Worm (Caenorhabditis elegans) whole organism, L1 larva: ENCODE results near the gene M153.5.
A peak's percentile ranks its signal among the peaks of the same experiment; 100 is the strongest.

Experiments used
- C04F5.9 ChIP-seq: sonication (generic microtip); optimal IDR thresholded peaks from 2 replicates; lab custom pipeline; 2016; ENCODE audit warnings: missing genetic modification characterization, missing compliant biosample characterization
- C16A3.4 ChIP-seq: fragments of 150-350 bp; optimal IDR thresholded peaks from 2 replicates; lab custom pipeline; 2014; ENCODE audit warnings: missing biosample characterization, missing genetic modification characterization
- aha-1 ChIP-seq: fragments of 150-350 bp; optimal IDR thresholded peaks from 2 replicates; lab custom pipeline; 2014; ENCODE audit warnings: missing biosample characterization, missing genetic modification characterization
- aly-2 ChIP-seq: fragments of 150-350 bp; optimal IDR thresholded peaks from 2 replicates; lab custom pipeline; 2014; ENCODE audit warnings: missing biosample characterization, missing genetic modification characterization
- blmp-1 ChIP-seq: fragments of 150-350 bp; optimal IDR thresholded peaks from 2 replicates; lab custom pipeline; 2014; ENCODE audit warnings: missing biosample characterization, missing genetic modification characterization
- ces-1 ChIP-seq: fragments of 150-350 bp; optimal IDR thresholded peaks from 2 replicates; lab custom pipeline; 2014; ENCODE audit warnings: missing biosample characterization, missing genetic modification reagents, missing genetic modification characterization
- dpl-1 ChIP-seq, 3 experiments: fragments of 150-350 bp in 2 of 3; sonication (generic microtip) in 1 of 3; optimal IDR thresholded peaks; 2 replicates each; lab custom pipeline; 2014 to 2017; ENCODE audit warnings: missing biosample characterization in 3 of 3, missing genetic modification characterization in 3 of 3, missing genetic modification reagents in 3 of 3
- dsc-1 ChIP-seq: sonication (generic microtip); optimal IDR thresholded peaks from 2 replicates; lab custom pipeline; 2016; ENCODE audit warnings: mild to moderate bottlenecking, missing genetic modification characterization, missing compliant biosample characterization
- efl-1 ChIP-seq, 4 experiments: fragments of 150-350 bp; optimal IDR thresholded peaks in 3 of 4; peaks in 1 of 4; 1 replicate in 1 of 4; 2 replicates in 3 of 4; lab custom pipeline; 2014; ENCODE audit warnings: missing biosample characterization in 2 of 4, missing genetic modification characterization in 2 of 4, missing genetic modification reagents in 2 of 4
- efl-3 ChIP-seq: fragments of 200-800 bp; sonication (Bioruptor generic); optimal IDR thresholded peaks from 2 replicates; lab custom pipeline; 2018; ENCODE audit warnings: mild to moderate bottlenecking, missing genetic modification characterization, missing compliant biosample characterization
- egl-13 ChIP-seq: sonication (generic microtip); optimal IDR thresholded peaks from 2 replicates; lab custom pipeline; 2016; ENCODE audit warnings: missing genotype, missing genetic modification reagents, missing genetic modification characterization, missing compliant biosample characterization
- elt-2 ChIP-seq: sonication (generic microtip); optimal IDR thresholded peaks from 2 replicates; lab custom pipeline; 2016; ENCODE audit warnings: missing genetic modification characterization, mild to moderate bottlenecking, inconsistent platforms, missing compliant biosample characterization, missing genetic modification reagents
- ets-5 ChIP-seq: fragments of 200-800 bp; sonication (Bioruptor generic); IDR thresholded peaks from 2 replicates; pipeline ENCODE4 v1.3.6; 2022; ENCODE audit warnings: missing genetic modification characterization, missing compliant biosample characterization
- fkh-4 ChIP-seq: sonication (generic microtip); optimal IDR thresholded peaks from 2 replicates; lab custom pipeline; 2016; ENCODE audit warnings: missing compliant biosample characterization, missing genetic modification characterization, borderline replicate concordance
- hlh-17 ChIP-seq: fragments of 200-800 bp; sonication (Bioruptor generic); optimal IDR thresholded peaks from 2 replicates; lab custom pipeline; 2018; ENCODE audit warnings: missing genetic modification characterization, mild to moderate bottlenecking, missing compliant biosample characterization, moderate library complexity, borderline replicate concordance
- hlh-4 ChIP-seq: sonication (generic microtip); optimal IDR thresholded peaks from 2 replicates; lab custom pipeline; 2016; ENCODE audit warnings: mild to moderate bottlenecking, missing genetic modification characterization, missing compliant biosample characterization
- isw-1 ChIP-seq: fragments of 200-800 bp; sonication (Bioruptor generic); IDR thresholded peaks from 2 replicates; pipeline ENCODE4 v1.3.6; 2022; ENCODE audit warnings: missing genetic modification characterization, missing compliant biosample characterization
- lin-13 ChIP-seq: fragments of 150-350 bp; optimal IDR thresholded peaks from 2 replicates; lab custom pipeline; 2014; ENCODE audit warnings: missing biosample characterization, missing genetic modification reagents, missing genetic modification characterization
- lin-14 ChIP-seq: fragments of 200-800 bp; sonication (Bioruptor generic); optimal IDR thresholded peaks from 2 replicates; lab custom pipeline; 2018; ENCODE audit warnings: mild to moderate bottlenecking, missing genetic modification characterization, moderate library complexity, missing compliant biosample characterization
- lin-15B ChIP-seq: fragments of 150-350 bp; sonication (generic microtip); optimal IDR thresholded peaks from 3 replicates; lab custom pipeline; 2014; ENCODE audit warnings: missing biosample characterization, missing genetic modification characterization
- lin-35 ChIP-seq, 2 experiments: fragments of 150-350 bp; optimal IDR thresholded peaks; 2 replicates each; lab custom pipeline; 2014; ENCODE audit warnings: missing biosample characterization in 2 of 2, missing genetic modification characterization in 2 of 2, missing genetic modification reagents in 2 of 2
- mdl-1 ChIP-seq, 2 experiments: fragments of 150-350 bp; optimal IDR thresholded peaks; 2 replicates each; lab custom pipeline; 2014 to 2017; ENCODE audit warnings: missing biosample characterization in 2 of 2, missing genetic modification characterization in 2 of 2, inconsistent platforms in 1 of 2
- mep-1 ChIP-seq: fragments of 150-350 bp; optimal IDR thresholded peaks from 2 replicates; lab custom pipeline; 2014; ENCODE audit warnings: missing biosample characterization, missing genetic modification characterization
- nhr-11 ChIP-seq: fragments of 150-350 bp; optimal IDR thresholded peaks from 2 replicates; lab custom pipeline; 2014; ENCODE audit warnings: missing biosample characterization, missing genetic modification characterization
- nhr-20 ChIP-seq: sonication (generic microtip); optimal IDR thresholded peaks from 2 replicates; lab custom pipeline; 2016; ENCODE audit warnings: mild to moderate bottlenecking, missing genetic modification characterization, missing compliant biosample characterization
- nhr-237 ChIP-seq: fragments of 150-350 bp; optimal IDR thresholded peaks from 2 replicates; lab custom pipeline; 2014; ENCODE audit warnings: missing biosample characterization, missing genetic modification characterization
- nhr-47 ChIP-seq: sonication (generic microtip); optimal IDR thresholded peaks from 2 replicates; lab custom pipeline; 2016; ENCODE audit warnings: mild to moderate bottlenecking, missing genetic modification characterization, moderate library complexity, missing compliant biosample characterization
- nhr-71 ChIP-seq: sonication (generic microtip); optimal IDR thresholded peaks from 2 replicates; lab custom pipeline; 2016; ENCODE audit warnings: mild to moderate bottlenecking, missing genetic modification characterization, moderate library complexity, missing compliant biosample characterization
- nhr-85 ChIP-seq: sonication (generic microtip); peaks from one replicate; lab custom pipeline; 2016; ENCODE audit warnings: missing genetic modification characterization, inconsistent platforms, missing compliant biosample characterization
- rnt-1 ChIP-seq: sonication (generic microtip); optimal IDR thresholded peaks from 2 replicates; lab custom pipeline; 2016; ENCODE audit warnings: mild to moderate bottlenecking, missing genetic modification characterization, moderate library complexity, missing compliant biosample characterization
- snpc-4 ChIP-seq: fragments of 150-350 bp; optimal IDR thresholded peaks from 2 replicates; lab custom pipeline; 2014; ENCODE audit warnings: missing biosample characterization, missing genetic modification characterization
- snu-23 ChIP-seq: sonication (generic microtip); optimal IDR thresholded peaks from 2 replicates; lab custom pipeline; 2016; ENCODE audit warnings: missing genetic modification characterization, missing compliant biosample characterization
- sox-4 ChIP-seq: sonication (generic microtip); optimal IDR thresholded peaks from 2 replicates; lab custom pipeline; 2016; ENCODE audit warnings: missing genetic modification characterization, missing compliant biosample characterization
- swsn-7 ChIP-seq: sonication (generic microtip); optimal IDR thresholded peaks from 2 replicates; lab custom pipeline; 2016; ENCODE audit warnings: missing genetic modification characterization, missing compliant biosample characterization
- tbx-2 ChIP-seq: sonication (generic microtip); optimal IDR thresholded peaks from 2 replicates; lab custom pipeline; 2016; ENCODE audit warnings: missing genetic modification characterization, missing compliant biosample characterization
- unc-30 ChIP-seq: sonication (generic microtip); optimal IDR thresholded peaks from 2 replicates; lab custom pipeline; 2017; ENCODE audit warnings: missing biosample characterization, missing genetic modification characterization
- unc-86 ChIP-seq: sonication (generic microtip); optimal IDR thresholded peaks from 2 replicates; lab custom pipeline; 2016; ENCODE audit warnings: missing genetic modification characterization, missing compliant biosample characterization
- xbp-1 ChIP-seq: sonication (generic microtip); optimal IDR thresholded peaks from 2 replicates; lab custom pipeline; 2016; ENCODE audit warnings: missing genetic modification characterization, missing compliant biosample characterization
- zip-4 ChIP-seq: fragments of 200-800 bp; sonication (Bioruptor generic); optimal IDR thresholded peaks from 2 replicates; lab custom pipeline; 2018; ENCODE audit warnings: mild to moderate bottlenecking, missing genetic modification characterization, moderate library complexity, missing compliant biosample characterization
- ztf-11 ChIP-seq, 2 experiments: sonication (generic microtip); optimal IDR thresholded peaks; 2 replicates each; lab custom pipeline; 2016 to 2017; ENCODE audit warnings: missing genetic modification characterization in 2 of 2, missing biosample characterization in 1 of 2, missing compliant biosample characterization in 1 of 2

M153.5 gene

ce11 chrX:12188280-12189071 lies 44.7 kb downstream of the M153.5 start:
- TF ChIP-seq isw-1 (GFP tag; lab: Robert Waterston, UW) (no peak), nhr-20 (tag; lab: Kevin White, UChicago) (peak; percentile 73), nhr-47 (tag; lab: Kevin White, UChicago) (no peak), nhr-71 (tag; lab: Kevin White, UChicago) (no peak), hlh-17 (GFP tag; lab: Kevin White, UChicago) (no peak), lin-15B (no peak), blmp-1 (tag; lab: Kevin White, UChicago) (peak; percentile 16), mdl-1 (tag; optimal IDR thresholded peaks at IDR 0.05; lab: Kevin White, UChicago) (no peak), hlh-4 (tag; lab: Kevin White, UChicago) (no peak), ces-1 (GFP tag; lab: Kevin White, UChicago) (no peak), fkh-4 (tag; lab: Kevin White, UChicago) (peak; percentile 48), lin-14 (GFP tag; lab: Kevin White, UChicago) (peak; percentile 47), lin-35 (GFP tag; optimal IDR thresholded peaks at IDR 0.05; lab: Kevin White, UChicago) (peak in 1 of 2 experiments; percentile 2), egl-13 (peak; percentile 60), ztf-11 (tag; optimal IDR thresholded peaks at IDR 0.05; lab: Kevin White, UChicago) (no peak), lin-13 (no peak), C16A3.4 (tag; lab: Kevin White, UChicago) (no peak), nhr-85 (tag; lab: Kevin White, UChicago) (peak; percentile 87), aly-2 (tag; lab: Kevin White, UChicago) (no peak), snu-23 (GFP tag; lab: Kevin White, UChicago) (no peak), tbx-2 (tag; lab: Kevin White, UChicago) (no peak), nhr-237 (tag; lab: Kevin White, UChicago) (no peak), elt-2 (peak; percentile 43), snpc-4 (tag; lab: Kevin White, UChicago) (no peak), C04F5.9 (no peak), zip-4 (GFP tag; lab: Kevin White, UChicago) (no peak), aha-1 (tag; lab: Kevin White, UChicago) (no peak), nhr-11 (no peak), xbp-1 (tag; lab: Kevin White, UChicago) (no peak), dsc-1 (tag; lab: Kevin White, UChicago) (peak; percentile 95), swsn-7 (tag; lab: Kevin White, UChicago) (no peak), efl-3 (GFP tag; lab: Kevin White, UChicago) (no peak), mep-1 (peak; percentile 14), efl-1 (optimal IDR thresholded peaks at IDR 0.05; lab: Kevin White, UChicago) (no peak), efl-1 (GFP tag; optimal IDR thresholded peaks at IDR 0.05 in 1 of 2; lab: Kevin White, UChicago) (no peak), unc-30 (no peak), dpl-1 (GFP tag; optimal IDR thresholded peaks at IDR 0.05; lab: Kevin White, UChicago) (no peak), sox-4 (peak; percentile 28), rnt-1 (tag; lab: Kevin White, UChicago) (no peak), ets-5 (GFP tag; lab: Robert Waterston, UW) (no peak), unc-86 (tag; lab: Kevin White, UChicago) (no peak)
